Fruit fly (Drosophila melanogaster) whole organism, embryonic: ENCODE results near the gene CG12680.

ENCODE experiments used
- CG10366 ChIP-seq: fragments of 200-800 bp; sonication (Bioruptor generic); IDR thresholded peaks from 2 replicates; pipeline ENCODE4 v1.3.6; 2022; ENCODE audit warnings: missing biosample characterization, missing genetic modification characterization
- CG10979 ChIP-seq: fragments of 200-800 bp; sonication (Bioruptor generic); optimal IDR thresholded peaks from 2 replicates; lab custom pipeline; 2018; ENCODE audit warnings: missing biosample characterization, mild to moderate bottlenecking, missing genetic modification characterization, moderate library complexity
- CG12071 ChIP-seq: fragments of 200-800 bp; sonication (Bioruptor generic); optimal IDR thresholded peaks from 3 replicates; lab custom pipeline; 2018; ENCODE audit warnings: missing biosample characterization, mild to moderate bottlenecking, missing genetic modification characterization
- CG12155 ChIP-seq: fragments of 200-800 bp; sonication (Bioruptor generic); optimal IDR thresholded peaks from 3 replicates; lab custom pipeline; 2016; ENCODE audit warnings: missing biosample characterization, missing genetic modification characterization
- CG12659 ChIP-seq: fragments of 200-800 bp; sonication (Bioruptor generic); optimal IDR thresholded peaks from 3 replicates; lab custom pipeline; 2017; ENCODE audit warnings: mild to moderate bottlenecking, missing biosample characterization, missing genetic modification reagents, missing genetic modification characterization
- CG13424 ChIP-seq: fragments of 200-800 bp; sonication (Bioruptor generic); optimal IDR thresholded peaks from 2 replicates; lab custom pipeline; 2019; ENCODE audit warnings: missing biosample characterization, mild to moderate bottlenecking, missing genetic modification characterization, moderate library complexity
- CG13624 ChIP-seq: fragments of 200-800 bp; sonication (Bioruptor generic); optimal IDR thresholded peaks from 2 replicates; lab custom pipeline; 2016; ENCODE audit warnings: missing biosample characterization, missing genetic modification characterization
- CG14710 ChIP-seq: fragments of 200-800 bp; sonication (Bioruptor generic); optimal IDR thresholded peaks from 3 replicates; lab custom pipeline; 2019; ENCODE audit warnings: missing biosample characterization, mild to moderate bottlenecking, missing genetic modification characterization, moderate library complexity
- CG15514 ChIP-seq: fragments of 200-800 bp; sonication (Bioruptor generic); optimal IDR thresholded peaks from 3 replicates; lab custom pipeline; 2017; ENCODE audit warnings: missing biosample characterization, missing genetic modification characterization, mild to moderate bottlenecking, moderate library complexity, missing genetic modification reagents
- CG1603 ChIP-seq: fragments of 200-800 bp; sonication (Bioruptor generic); optimal IDR thresholded peaks from 2 replicates; lab custom pipeline; 2019; ENCODE audit warnings: missing biosample characterization, mild to moderate bottlenecking, missing genetic modification characterization, moderate library complexity
- CG18262 ChIP-seq: fragments of 200-800 bp; optimal IDR thresholded peaks from 3 replicates; lab custom pipeline; 2019; ENCODE audit warnings: missing biosample characterization, mild to moderate bottlenecking, missing genetic modification characterization, moderate library complexity
- CG30403 ChIP-seq: fragments of 200-800 bp; sonication (Bioruptor generic); optimal IDR thresholded peaks from 3 replicates; lab custom pipeline; 2016; ENCODE audit warnings: missing biosample characterization, missing genetic modification characterization
- CG3163 ChIP-seq: fragments of 200-800 bp; sonication (Bioruptor generic); optimal IDR thresholded peaks from 3 replicates; lab custom pipeline; 2016; ENCODE audit warnings: missing biosample characterization, missing genetic modification characterization
- CG4328 ChIP-seq: fragments of 200-800 bp; sonication (Bioruptor generic); optimal IDR thresholded peaks from 3 replicates; lab custom pipeline; 2017; ENCODE audit warnings: missing biosample characterization, missing genetic modification reagents, missing genetic modification characterization
- CG4360 ChIP-seq: fragments of 200-800 bp; sonication (Bioruptor generic); IDR thresholded peaks from 2 replicates; pipeline ENCODE4 v1.3.6; 2022; ENCODE audit warnings: missing biosample characterization, missing genetic modification characterization
- CG4854 ChIP-seq: fragments of 200-800 bp; sonication (Bioruptor generic); optimal IDR thresholded peaks from 2 replicates; lab custom pipeline; 2016; ENCODE audit warnings: missing biosample characterization, missing genetic modification characterization, inconsistent platforms
- CG6689 ChIP-seq: fragments of 200-800 bp; sonication (Bioruptor generic); IDR thresholded peaks from 2 replicates; pipeline ENCODE4 v1.3.6; 2022; ENCODE audit warnings: missing biosample characterization, missing genetic modification characterization
- Drgx ChIP-seq: fragments of 200-800 bp; sonication (Bioruptor generic); IDR thresholded peaks from 2 replicates; pipeline ENCODE4 v1.3.6; 2022; ENCODE audit warnings: missing biosample characterization, missing genetic modification characterization
- GATAe ChIP-seq: fragments of 200-800 bp; sonication (Bioruptor generic); conservative IDR thresholded peaks from 2 replicates; pipeline ENCODE4 v1.3.6; 2022; ENCODE audit warnings: missing biosample characterization, missing genetic modification characterization
- Gug ChIP-seq: fragments of 200-800 bp; sonication (Bioruptor generic); IDR thresholded peaks from 4 replicates; pipeline ENCODE4 v1.3.6; 2022; ENCODE audit warnings: missing biosample characterization, missing genetic modification characterization
- HLH3B ChIP-seq: fragments of 200-800 bp; sonication (Bioruptor generic); IDR thresholded peaks from 2 replicates; pipeline ENCODE4 v1.3.6; 2022; ENCODE audit warnings: missing biosample characterization, missing genetic modification characterization
- Jarid2 ChIP-seq: fragments of 200-800 bp; sonication (Bioruptor generic); optimal IDR thresholded peaks from 3 replicates; lab custom pipeline; 2017; ENCODE audit warnings: mild to moderate bottlenecking, missing biosample characterization, missing genetic modification reagents, missing genetic modification characterization
- Nf-YA ChIP-seq: fragments of 200-800 bp; sonication (Bioruptor generic); IDR thresholded peaks from 2 replicates; pipeline ENCODE4 v1.3.6; 2022; ENCODE audit warnings: missing biosample characterization, missing genetic modification characterization
- PHDP ChIP-seq: fragments of 200-800 bp; sonication (Bioruptor generic); optimal IDR thresholded peaks from 3 replicates; lab custom pipeline; 2018; ENCODE audit warnings: missing biosample characterization, mild to moderate bottlenecking, missing genetic modification characterization, moderate library complexity
- Taf1 ChIP-seq: fragments of 200-800 bp; sonication (Bioruptor generic); IDR thresholded peaks from 2 replicates; pipeline ENCODE4 v1.3.6; 2022; ENCODE audit warnings: missing biosample characterization, missing genetic modification characterization
- ab ChIP-seq: fragments of 200-800 bp; sonication (Bioruptor generic); optimal IDR thresholded peaks from 2 replicates; lab custom pipeline; 2016; ENCODE audit warnings: missing biosample characterization, missing genetic modification characterization
- abd-A ChIP-seq: fragments of 200-800 bp; sonication (Bioruptor generic); optimal IDR thresholded peaks from 3 replicates; lab custom pipeline; 2019; ENCODE audit warnings: missing biosample characterization, mild to moderate bottlenecking, missing genetic modification characterization, moderate library complexity
- bbx ChIP-seq: fragments of 200-800 bp; sonication (Bioruptor generic); IDR thresholded peaks from 2 replicates; pipeline ENCODE4 v1.3.6; 2022; ENCODE audit warnings: missing biosample characterization, missing genetic modification characterization; ENCODE audit not compliant: partially characterized antibody
- bsh ChIP-seq, 2 experiments: fragments of 200-800 bp; sonication (Bioruptor generic); optimal IDR thresholded peaks; 2 replicates each; lab custom pipeline; 2017 to 2018; ENCODE audit warnings: mild to moderate bottlenecking in 2 of 2, missing biosample characterization in 2 of 2, missing genetic modification characterization in 2 of 2, moderate library complexity in 1 of 2
- cg ChIP-seq: fragments of 200-800 bp; sonication (Bioruptor generic); optimal IDR thresholded peaks from 3 replicates; lab custom pipeline; 2019; ENCODE audit warnings: missing biosample characterization, mild to moderate bottlenecking, missing genetic modification characterization, moderate library complexity
- chn ChIP-seq: fragments of 200-800 bp; sonication (Bioruptor generic); optimal IDR thresholded peaks from 2 replicates; lab custom pipeline; 2016; ENCODE audit warnings: missing biosample characterization, missing genetic modification characterization
- corto ChIP-seq: fragments of 200-800 bp; sonication (Bioruptor generic); optimal IDR thresholded peaks from 2 replicates; lab custom pipeline; 2016; ENCODE audit warnings: missing biosample characterization, mild to moderate bottlenecking, missing genetic modification characterization, moderate library complexity
- da ChIP-seq: fragments of 200-800 bp; sonication (Bioruptor generic); optimal IDR thresholded peaks from 2 replicates; lab custom pipeline; 2016; ENCODE audit warnings: missing biosample characterization, missing genetic modification characterization
- danr ChIP-seq: fragments of 200-800 bp; sonication (Bioruptor generic); IDR thresholded peaks from 2 replicates; pipeline ENCODE4 v1.3.6; 2022; ENCODE audit warnings: missing biosample characterization, missing genetic modification characterization
- dimm ChIP-seq: fragments of 200-800 bp; sonication (Bioruptor generic); IDR thresholded peaks from 2 replicates; pipeline ENCODE4 v1.3.6; 2022; ENCODE audit warnings: missing biosample characterization, missing genetic modification characterization
- lbe ChIP-seq: fragments of 200-800 bp; sonication (Bioruptor generic); optimal IDR thresholded peaks from 2 replicates; lab custom pipeline; 2016; ENCODE audit warnings: missing biosample characterization, mild to moderate bottlenecking, missing genetic modification characterization
- pita ChIP-seq: fragments of 200-800 bp; sonication (Bioruptor generic); optimal IDR thresholded peaks from 2 replicates; lab custom pipeline; 2017; ENCODE audit warnings: missing biosample characterization, mild to moderate bottlenecking, missing genetic modification characterization
- sens ChIP-seq: fragments of 200-800 bp; sonication (Bioruptor generic); peaks from one replicate; lab custom pipeline; 2016; ENCODE audit warnings: missing biosample characterization, missing genetic modification characterization
- tll ChIP-seq, 2 experiments: fragments of 200-800 bp in 1 of 2; fragments of >200 bp in 1 of 2; sonication (Bioruptor generic) in 1 of 2; optimal IDR thresholded peaks; 2 replicates each; lab custom pipeline; 2017 to 2019; ENCODE audit warnings: missing biosample characterization in 2 of 2, missing genetic modification characterization in 2 of 2, mild to moderate bottlenecking in 1 of 2, moderate library complexity in 1 of 2
- zen ChIP-seq: fragments of 200-800 bp; sonication (Bioruptor generic); optimal IDR thresholded peaks from 3 replicates; lab custom pipeline; 2018; ENCODE audit warnings: missing biosample characterization, mild to moderate bottlenecking, missing genetic modification characterization, moderate library complexity

The CG12680 gene

dm6 chrX:5041525-5042454 is 44.5 kb downstream of the CG12680 start (continued):
- TF ChIP-seq CG14710 (tag; lab: Kevin White, UChicago) (peak; percentile 6), tll (GFP tag; optimal IDR thresholded peaks at IDR 0.05; lab: Kevin White, UChicago) (no peak), CG1603 (tag; lab: Kevin White, UChicago) (peak; percentile 17)

dm6 chrX:5044433-5045110 is 47.3 kb downstream of the CG12680 start:
- peak; percentile 1 for TF ChIP-seq lbe (GFP tag; lab: Kevin White, UChicago)
- peak; percentile 96 for TF ChIP-seq CG4360 (GFP tag; lab: Robert Waterston, UW)
- TF ChIP-seq PHDP (tag; lab: Kevin White, UChicago), result no peak
- peak; percentile 8 for TF ChIP-seq corto (GFP tag; lab: Kevin White, UChicago)
- TF ChIP-seq bbx (GFP tag; lab: Robert Waterston, UW), result 0 out of 2 replicates have a peak, but pooled peaks have one; percentile 7
- TF ChIP-seq Gug (GFP tag; lab: Robert Waterston, UW), result no peak
- TF ChIP-seq zen (tag; lab: Kevin White, UChicago), result peak; percentile 4
- TF ChIP-seq CG13624, result no peak
- no peak for TF ChIP-seq da (GFP tag; lab: Kevin White, UChicago)
- TF ChIP-seq HLH3B (GFP tag; lab: Robert Waterston, UW), result no peak
- TF ChIP-seq cg (GFP tag; lab: Kevin White, UChicago), result peak; percentile 30
- TF ChIP-seq bsh (GFP tag; optimal IDR thresholded peaks at IDR 0.05; lab: Kevin White, UChicago), result peak in 1 of 2 experiments; percentile 51

dm6 chrX:5045158-5045557 is 47.9 kb downstream of the CG12680 start:
- TF ChIP-seq Drgx (GFP tag; lab: Robert Waterston, UW) (0 out of 2 replicates have a peak, but pooled peaks have one; percentile 41), CG4328 (no peak), bsh (GFP tag; optimal IDR thresholded peaks at IDR 0.05; lab: Kevin White, UChicago) (peak in 1 of 2 experiments; percentile 80), lbe (GFP tag; lab: Kevin White, UChicago) (peak; percentile 57), sens (peak; percentile 43), danr (GFP tag; lab: Robert Waterston, UW) (no peak)

dm6 chrX:5046256-5046894 is 49.1 kb downstream of the CG12680 start:
- peak; percentile 67 for TF ChIP-seq Taf1 (GFP tag; lab: Robert Waterston, UW)
- TF ChIP-seq pita (GFP tag; lab: Kevin White, UChicago), result no peak
- peak; percentile 13 for TF ChIP-seq CG3163
- peak; percentile 73 for TF ChIP-seq CG12659 (GFP tag; lab: Kevin White, UChicago)
- peak; percentile 37; the same call in 1 of the 2 replicates for TF ChIP-seq dimm
- peak; percentile 64 for TF ChIP-seq CG10366
- TF ChIP-seq CG4854, result peak; percentile 35
- TF ChIP-seq Jarid2, result peak; percentile 43
- peak; percentile 47 for TF ChIP-seq chn (GFP tag; lab: Kevin White, UChicago)
- peak; percentile 58 for TF ChIP-seq CG12155 (GFP tag; lab: Kevin White, UChicago)
- TF ChIP-seq CG10979 (tag; lab: Kevin White, UChicago), result peak; percentile 91
- no peak for TF ChIP-seq GATAe (GFP tag; lab: Robert Waterston, UW)
- peak; percentile 36 for TF ChIP-seq CG15514 (GFP tag; lab: Kevin White, UChicago)
- no peak for TF ChIP-seq abd-A (tag; lab: Kevin White, UChicago)
- TF ChIP-seq ab (GFP tag; lab: Kevin White, UChicago), result no peak
- TF ChIP-seq lbe (GFP tag; lab: Kevin White, UChicago), result peak; percentile 85
- TF ChIP-seq CG12071, result peak; percentile 36
- TF ChIP-seq CG30403 (GFP tag; lab: Kevin White, UChicago), result peak; percentile 84
- TF ChIP-seq CG13424 (tag; lab: Kevin White, UChicago), result peak; percentile 85
- TF ChIP-seq Nf-YA (GFP tag; lab: Robert Waterston, UW), result peak; percentile 36; the same call in 1 of the 2 replicates
- TF ChIP-seq CG18262 (tag; lab: Kevin White, UChicago), result peak; percentile 87
- peak; percentile 89 for TF ChIP-seq CG6689 (GFP tag; lab: Robert Waterston, UW)
